Worm (Caenorhabditis elegans) whole organism, dauer: ENCODE measurements around the gene rcat-1.

ENCODE experiments used
- unc-62 ChIP-seq: sonication (generic microtip); optimal IDR thresholded peaks from 2 replicates; lab custom pipeline; 2017; ENCODE audit warnings: missing biosample characterization, missing genetic modification reagents, missing genetic modification characterization

rcat-1 gene

DNA sequence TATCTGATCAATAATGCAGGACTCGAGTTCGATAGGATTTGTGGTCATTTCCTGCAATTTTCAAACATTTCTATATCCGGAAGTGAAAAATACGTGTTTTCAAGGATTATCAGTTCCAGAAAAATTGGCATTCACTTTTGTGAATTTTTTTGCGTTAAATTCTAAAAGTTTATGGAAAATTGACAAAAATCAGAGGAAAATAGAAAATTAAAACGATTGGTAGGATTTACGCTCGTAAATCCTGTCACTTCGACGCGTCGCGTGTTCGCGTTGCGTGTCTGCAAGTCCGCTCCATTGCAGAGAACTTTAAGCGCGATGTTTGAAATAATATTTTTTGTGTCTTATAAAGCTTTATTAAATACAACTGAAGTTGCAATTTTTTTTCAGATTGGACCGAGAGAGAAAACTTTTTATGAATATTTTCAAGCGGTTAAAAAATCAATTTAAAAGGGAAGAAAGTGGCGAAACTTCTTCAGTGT, at the start of gene rcat-1:
Gene rcat-1, minus strand, starts transcription at position 51 of the 479 bp plus-strand sequence.
- no peak for TF ChIP-seq unc-62

DNA sequence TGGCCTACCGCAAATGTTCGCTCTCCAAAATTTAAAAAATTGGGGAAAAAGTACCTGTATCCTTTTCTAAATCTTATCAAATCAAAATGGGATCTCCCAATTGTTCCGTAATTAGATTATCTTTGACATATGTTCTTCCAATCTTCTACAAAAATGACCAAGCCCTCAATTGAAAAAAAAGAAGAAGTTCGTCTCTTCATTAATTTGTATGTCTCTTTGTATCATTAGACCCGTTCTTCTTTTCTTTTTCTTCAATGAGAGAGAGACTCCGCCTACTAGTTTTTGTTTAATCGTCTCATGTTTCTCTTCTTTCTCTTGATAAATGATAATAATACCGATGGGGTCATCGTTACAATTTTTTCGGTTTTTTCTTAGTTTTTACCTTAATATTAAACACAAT, 48.0 kb upstream of the rcat-1 start:
- no peak for TF ChIP-seq unc-62

DNA sequence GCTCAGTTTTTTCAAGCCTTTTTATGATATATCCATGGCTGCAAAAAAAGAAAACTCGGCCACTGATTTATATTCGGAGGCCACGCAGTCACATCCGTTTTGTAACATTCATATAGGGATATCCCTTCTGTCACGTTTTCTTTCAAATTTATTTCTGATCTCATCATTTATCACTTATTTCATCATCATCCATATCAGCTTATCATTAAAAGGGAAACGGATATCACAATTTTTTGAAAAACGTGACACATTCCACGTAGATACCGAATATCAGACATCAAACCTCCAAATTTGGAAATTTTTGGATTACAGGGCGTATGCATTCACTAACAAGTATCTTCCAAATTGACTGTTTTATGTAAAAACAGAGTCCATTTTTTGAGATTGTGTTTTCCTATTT, 47.5 kb upstream of the rcat-1 start:
- no peak for TF ChIP-seq unc-62

DNA sequence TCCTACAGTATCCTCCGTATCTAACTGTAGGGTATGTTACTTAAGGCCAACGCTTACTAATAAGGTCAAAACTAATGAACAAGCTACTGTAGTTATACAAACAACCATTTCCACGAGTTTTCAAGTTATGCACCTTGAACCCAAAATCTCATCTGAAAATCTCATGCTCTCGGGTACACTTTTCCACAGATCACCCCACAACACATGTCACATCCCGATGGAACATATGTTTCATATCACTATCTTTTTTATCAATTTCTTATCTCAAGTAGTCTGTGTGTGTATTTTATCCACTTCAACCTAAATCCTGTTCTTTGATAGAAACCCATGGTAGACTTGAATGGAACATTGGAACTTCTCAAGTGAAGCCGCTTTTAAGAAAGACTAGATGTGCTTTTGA, 45.1 kb upstream of the rcat-1 start:
- TF ChIP-seq unc-62, result no peak

DNA sequence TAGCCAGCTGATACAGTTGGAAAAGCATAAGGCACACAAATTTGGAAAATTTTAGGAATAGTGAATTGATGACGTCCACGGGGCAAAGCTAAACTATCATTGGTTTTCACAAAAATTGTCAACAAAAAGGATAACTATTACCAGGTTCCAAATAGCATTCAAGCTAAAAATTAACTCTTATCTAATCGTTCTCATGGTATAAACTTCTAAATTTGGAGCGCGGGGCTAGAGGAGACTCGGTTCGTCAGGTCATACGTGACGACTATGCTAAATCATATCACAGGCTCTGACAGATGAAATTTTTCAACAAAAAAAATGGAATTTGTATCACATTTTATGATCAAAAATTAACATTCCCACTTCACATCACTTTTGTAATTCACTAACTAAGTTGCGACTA, 44.0 kb upstream of the rcat-1 start:
- TF ChIP-seq unc-62, result no peak

DNA sequence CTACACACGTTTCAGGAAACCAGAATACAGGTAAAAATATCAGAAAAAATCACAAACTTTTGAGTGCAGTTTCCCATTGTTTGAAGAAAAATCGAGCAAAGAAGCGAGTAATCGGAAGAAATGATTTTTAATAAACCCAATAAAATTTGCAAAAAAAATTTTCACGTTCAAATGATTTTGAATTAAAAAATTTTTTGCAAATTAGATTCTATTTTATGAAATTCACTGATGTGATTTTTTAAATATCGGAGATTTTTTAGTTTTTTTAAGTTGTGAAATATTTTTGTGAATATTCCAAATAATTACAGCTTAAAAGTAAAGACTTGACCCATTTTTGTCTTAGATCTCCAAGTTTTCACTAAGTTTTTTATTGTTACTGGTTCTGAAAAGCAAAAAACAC, 43.0 kb upstream of the rcat-1 start, which contains the start of gene pnp-1:
Gene pnp-1, minus strand, starts transcription at position 101 of the 400 bp plus-strand sequence.
- TF ChIP-seq unc-62, result no peak

DNA sequence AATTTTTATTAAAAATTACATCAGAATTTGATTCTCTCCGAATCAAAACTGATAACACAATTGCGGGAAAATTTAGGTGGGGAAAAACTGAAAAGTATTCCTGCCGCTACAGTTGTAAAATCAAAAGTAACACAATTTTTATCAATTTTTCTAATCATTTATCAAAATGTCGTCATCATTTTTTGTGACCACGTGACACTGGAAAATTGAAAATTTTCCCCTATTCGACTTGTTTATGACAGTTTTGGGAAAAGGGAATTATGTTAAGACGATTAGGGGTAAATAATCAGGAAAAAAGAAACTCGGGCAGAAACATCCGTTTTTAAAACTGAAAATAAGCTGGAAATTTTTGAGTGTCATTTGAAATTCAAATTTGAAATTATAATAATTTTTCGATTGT, 41.6 kb upstream of the rcat-1 start:
- TF ChIP-seq unc-62, result no peak

DNA sequence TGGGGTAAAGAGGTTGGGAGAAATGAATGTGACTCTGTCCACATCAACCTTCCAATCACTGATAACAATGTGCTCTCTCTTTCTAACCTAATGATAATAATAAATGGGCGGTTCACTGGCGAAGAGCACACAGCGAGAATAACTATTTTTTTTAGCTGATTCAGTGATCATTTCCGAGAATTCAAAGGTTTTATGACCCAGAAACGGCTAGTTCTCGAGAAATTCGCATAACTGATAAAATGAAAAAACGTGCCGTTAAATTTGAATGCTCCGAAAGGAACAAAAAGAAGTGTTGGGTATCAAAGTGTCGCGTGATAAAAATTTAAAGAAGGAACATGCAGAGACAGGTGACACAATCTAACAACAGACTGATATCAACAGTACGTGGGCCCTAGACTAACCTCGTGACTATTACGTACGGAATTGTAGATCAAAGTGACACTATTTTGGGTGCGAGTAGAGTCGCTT, 40.5 kb upstream of the rcat-1 start:
- TF ChIP-seq unc-62, result no peak

DNA sequence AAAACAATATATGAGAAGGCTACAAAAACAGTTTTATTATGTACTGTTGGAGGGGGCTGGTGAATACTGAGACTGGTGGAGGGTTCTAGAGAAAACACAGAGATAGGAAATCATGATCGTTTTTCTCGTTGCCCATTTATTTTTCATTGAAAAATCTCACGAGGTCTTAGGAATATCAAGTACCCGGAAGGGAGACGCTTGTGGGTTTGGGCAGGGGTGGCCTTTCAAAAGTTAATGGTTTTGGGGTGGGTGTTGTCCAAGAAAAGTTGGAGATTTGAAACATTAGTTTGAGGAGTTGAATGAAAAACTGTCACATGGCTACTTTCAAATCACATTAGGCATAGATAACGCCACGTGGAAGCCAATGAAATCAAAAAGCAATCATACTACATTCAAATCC, 39.5 kb upstream of the rcat-1 start:
- no peak for TF ChIP-seq unc-62

DNA sequence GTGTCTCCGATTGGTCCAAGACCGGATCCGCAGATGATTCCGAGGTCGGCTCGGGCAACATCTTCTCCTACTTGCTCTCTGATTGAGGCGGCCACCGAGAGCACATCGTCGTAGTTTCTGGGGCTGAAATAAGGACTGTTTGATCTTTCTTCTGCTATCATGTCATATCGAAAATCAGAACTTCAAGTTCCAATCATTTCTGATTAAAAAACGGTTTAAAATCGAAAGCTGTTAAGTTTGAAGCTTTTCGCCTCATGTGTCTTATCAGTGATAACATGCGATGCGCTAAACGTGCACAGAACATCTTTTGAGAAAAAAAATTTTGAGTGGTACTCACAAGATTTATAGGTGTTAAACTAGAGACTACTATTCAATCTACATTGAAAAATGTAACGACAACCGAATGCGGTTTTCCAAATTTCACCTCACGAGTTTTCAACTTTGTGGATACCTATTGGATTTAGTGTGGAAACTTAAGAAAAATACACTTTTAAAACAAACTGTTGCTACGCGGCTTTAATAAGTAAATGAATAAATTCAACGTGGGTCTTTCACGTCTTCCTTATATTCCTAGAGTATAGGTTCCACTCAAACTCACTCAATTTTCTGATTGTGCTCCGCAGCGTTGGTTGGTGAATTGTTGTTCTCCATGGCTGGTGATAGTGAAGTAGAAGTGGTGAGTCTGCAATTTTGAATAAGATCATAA, 38.9 kb upstream of the rcat-1 start:
- TF ChIP-seq unc-62, result no peak

DNA sequence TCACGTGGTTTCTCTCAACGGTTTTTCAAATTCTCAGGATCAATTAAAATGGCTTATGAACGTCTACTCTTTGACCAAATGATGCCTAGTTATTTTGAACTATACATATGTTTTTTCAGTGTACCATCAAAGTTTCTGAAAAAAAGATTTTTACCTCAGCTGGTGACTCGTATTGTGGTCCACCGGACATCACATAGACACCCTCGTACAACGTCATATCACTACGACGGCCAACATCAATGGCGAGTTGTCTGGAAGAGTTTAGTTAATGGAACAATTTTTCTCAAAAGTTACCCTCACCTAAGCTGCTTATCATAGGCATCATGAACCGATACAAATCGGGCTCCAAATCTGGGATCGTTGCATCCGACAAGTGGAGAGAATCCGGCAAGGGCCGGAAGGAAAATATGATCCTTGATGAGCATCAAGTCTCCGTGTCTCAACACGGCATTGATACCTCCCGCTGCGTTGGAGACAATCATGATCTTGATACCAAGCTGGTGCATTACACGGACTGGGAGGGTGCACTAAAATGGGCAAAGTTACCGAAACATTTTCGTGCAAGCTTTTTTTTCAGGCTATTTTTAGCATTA, 38.0 kb upstream of the rcat-1 start:
- no peak for TF ChIP-seq unc-62

DNA sequence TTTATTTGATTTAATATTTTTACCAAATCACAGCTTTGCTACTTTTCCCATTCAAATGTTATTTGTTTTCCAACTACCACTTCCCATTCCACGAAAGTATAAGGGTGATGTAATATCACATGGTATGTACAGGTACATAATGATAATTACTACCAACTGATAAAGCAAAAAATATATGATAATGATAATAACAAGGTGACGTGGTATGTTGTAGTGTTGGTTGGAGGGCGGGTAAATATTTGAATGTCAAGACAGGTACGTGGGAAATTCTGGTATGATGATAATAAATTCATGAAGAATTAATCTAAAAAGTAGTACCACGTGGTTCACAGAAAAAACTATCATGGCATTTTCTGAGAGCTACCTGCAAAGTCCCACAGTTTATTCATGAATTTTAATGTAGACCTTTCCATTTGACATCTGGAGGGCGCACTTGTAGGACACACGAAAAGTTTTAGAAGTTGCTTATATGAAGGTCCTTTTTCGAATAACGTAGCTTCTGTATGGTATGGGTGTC, 36.7 kb upstream of the rcat-1 start:
- TF ChIP-seq unc-62, result no peak

DNA sequence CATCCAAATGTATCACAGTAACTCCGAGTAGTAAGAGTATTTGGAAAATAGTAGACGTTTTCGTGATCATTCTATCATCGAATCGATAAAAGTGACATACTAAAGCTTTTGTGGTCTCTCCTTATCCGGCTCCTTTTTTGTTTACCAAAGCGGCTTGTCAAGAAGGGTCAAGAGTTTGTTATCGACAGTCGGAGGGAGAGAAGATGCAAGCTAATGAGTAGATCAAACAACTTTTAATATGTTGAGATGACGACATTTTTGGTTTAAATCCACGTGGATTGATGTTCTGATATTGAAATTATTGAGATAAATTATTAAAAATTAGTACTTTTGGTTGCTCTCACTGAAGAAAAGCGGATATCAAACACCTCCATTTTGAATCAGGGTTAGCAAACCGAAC, 36.1 kb upstream of the rcat-1 start, which contains the start of gene T21D12.7:
Gene T21D12.7, minus strand, starts transcription at position 101 of the 400 bp plus-strand sequence.
- no peak for TF ChIP-seq unc-62

DNA sequence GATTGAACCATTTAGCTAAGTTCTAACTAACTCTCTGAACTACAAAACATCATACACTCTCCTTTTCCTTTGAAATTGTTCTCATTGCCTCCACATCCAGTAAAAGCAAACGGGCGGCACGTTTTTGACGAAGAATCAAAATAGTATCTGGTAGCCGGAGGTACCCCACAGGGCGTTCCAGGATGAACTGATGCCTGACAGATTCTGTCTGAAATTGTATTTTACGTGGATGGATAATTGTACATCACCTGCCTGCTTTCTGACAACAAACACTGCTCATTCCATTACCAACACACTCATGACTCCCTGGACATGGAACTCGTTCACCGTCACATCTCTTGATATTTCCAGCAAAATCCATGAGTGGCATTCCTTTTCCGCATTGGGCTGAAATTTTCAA, 35.2 kb upstream of the rcat-1 start:
- TF ChIP-seq unc-62, result no peak

DNA sequence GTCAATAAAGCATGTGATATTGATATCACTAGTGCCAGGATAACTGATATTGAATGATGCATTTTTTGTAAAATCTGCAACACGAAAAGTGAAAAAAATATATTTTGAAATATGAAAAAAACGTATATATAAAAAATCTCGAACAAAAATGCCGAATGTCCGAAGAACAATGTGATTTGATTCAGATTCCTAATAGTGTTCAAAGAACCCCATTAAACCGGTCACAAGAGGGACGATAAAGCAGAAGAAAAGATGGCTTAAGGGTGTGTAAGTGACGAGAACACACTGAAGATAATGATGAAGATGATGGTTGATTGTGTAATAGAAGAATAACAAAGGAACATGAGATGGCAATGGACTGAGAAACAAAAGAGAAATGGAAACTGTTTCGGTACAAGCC, 32.8 kb upstream of the rcat-1 start, which contains the start of gene T21D12.14:
Gene T21D12.14, minus strand, starts transcription at position 101 of the 400 bp plus-strand sequence.
- TF ChIP-seq unc-62, result no peak

DNA sequence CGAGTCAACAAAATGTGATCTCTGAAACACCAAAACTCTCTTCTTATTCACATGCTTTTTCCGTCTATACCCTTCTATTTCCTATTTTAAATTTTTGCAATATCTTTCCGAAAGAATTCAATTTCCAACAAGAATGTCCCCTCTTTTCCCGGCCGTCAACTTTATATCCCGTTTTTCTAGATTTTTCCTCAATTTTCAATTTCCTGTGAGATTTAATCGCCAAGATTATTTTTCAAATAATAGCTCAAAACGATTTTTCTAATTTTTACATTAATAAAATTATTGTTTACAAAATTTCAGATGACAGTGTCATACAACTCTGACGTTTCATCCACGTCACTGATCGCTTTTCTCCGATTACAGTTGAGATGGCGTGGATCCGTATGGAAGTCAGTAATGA, 28.1 kb upstream of the rcat-1 start, which contains the start of gene best-19:
Gene best-19, plus strand, starts transcription at position 301 of the 400 bp plus-strand sequence.
- no peak for TF ChIP-seq unc-62

DNA sequence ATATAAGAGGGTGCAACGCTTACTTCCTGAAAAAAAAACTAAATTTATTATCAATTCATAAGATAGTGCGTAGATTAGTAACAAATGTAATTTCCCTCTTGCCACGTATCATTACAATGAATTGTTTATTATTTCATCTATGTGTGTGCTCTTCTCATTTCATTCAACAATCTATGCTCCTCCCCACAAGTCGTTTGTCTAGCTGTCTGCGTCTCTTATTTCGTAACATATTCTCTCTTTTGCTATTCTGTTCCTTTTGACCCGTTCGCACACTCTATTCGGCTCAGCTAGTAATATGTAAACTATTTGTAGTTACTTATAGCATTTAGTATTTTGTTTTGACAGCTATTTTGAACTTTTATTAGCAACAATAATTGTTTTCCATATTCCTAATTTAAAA, 26.8 kb upstream of the rcat-1 start:
- TF ChIP-seq unc-62, result no peak

DNA sequence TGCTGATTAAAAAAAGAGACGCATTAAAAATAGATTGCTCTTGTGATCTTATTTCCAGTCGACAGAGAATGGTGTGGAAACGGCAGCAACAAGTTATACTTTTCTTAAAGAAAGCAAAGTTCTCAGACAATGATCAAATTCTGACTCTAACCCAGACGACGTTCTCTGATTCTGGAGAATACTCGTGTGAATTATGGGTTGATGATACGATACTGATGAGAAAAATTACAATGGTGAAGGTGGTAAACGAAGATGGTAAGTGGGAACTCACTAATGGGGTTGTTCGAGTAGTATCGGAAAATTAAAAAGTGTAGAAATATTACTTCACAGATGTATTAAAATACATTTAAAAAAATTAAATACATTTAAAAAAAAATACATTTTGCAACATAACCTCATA, 23.1 kb upstream of the rcat-1 start:
- no peak for TF ChIP-seq unc-62
